Fruit fly (Drosophila melanogaster) whole organism, embryonic: ENCODE data around the gene Snx1.
A peak's percentile ranks its signal among the peaks of the same experiment; 100 is the strongest.

Experiments
- Bdp1 ChIP-seq: fragments of 200-800 bp; sonication (Bioruptor generic); optimal IDR thresholded peaks from 3 replicates; lab custom pipeline; 2016; ENCODE audit warnings: missing biosample characterization, missing genetic modification characterization
- Bteb2 ChIP-seq: fragments of 200-800 bp; sonication (Bioruptor generic); optimal IDR thresholded peaks from 2 replicates; lab custom pipeline; 2016; ENCODE audit warnings: missing biosample characterization, missing genetic modification characterization
- CG10431 ChIP-seq: fragments of 200-800 bp; sonication (Bioruptor generic); optimal IDR thresholded peaks from 3 replicates; lab custom pipeline; 2018; ENCODE audit warnings: missing biosample characterization, mild to moderate bottlenecking, missing genetic modification characterization
- CG11398 ChIP-seq: fragments of 200-800 bp; sonication (Bioruptor generic); optimal IDR thresholded peaks from 2 replicates; lab custom pipeline; 2016; ENCODE audit warnings: missing biosample characterization, missing genetic modification characterization
- CG1233 ChIP-seq: fragments of 200-800 bp; sonication (Bioruptor generic); optimal IDR thresholded peaks from 4 replicates; lab custom pipeline; 2018; ENCODE audit warnings: missing biosample characterization, mild to moderate bottlenecking, missing genetic modification characterization
- CG13775 ChIP-seq: fragments of 200-800 bp; sonication (Bioruptor generic); optimal IDR thresholded peaks from 3 replicates; lab custom pipeline; 2017; ENCODE audit warnings: missing biosample characterization, mild to moderate bottlenecking, missing genetic modification characterization
- CG14050 ChIP-seq: fragments of 200-800 bp; sonication (Bioruptor generic); IDR thresholded peaks from 3 replicates; pipeline ENCODE4 v1.3.6; 2022; ENCODE audit warnings: missing biosample characterization, missing genetic modification characterization
- CG15073 ChIP-seq: fragments of 200-800 bp; sonication (Bioruptor generic); optimal IDR thresholded peaks from 2 replicates; lab custom pipeline; 2016; ENCODE audit warnings: missing biosample characterization, missing genetic modification characterization
- CG15601 ChIP-seq: fragments of 200-800 bp; sonication (Bioruptor generic); optimal IDR thresholded peaks from 3 replicates; lab custom pipeline; 2019; ENCODE audit warnings: missing biosample characterization, mild to moderate bottlenecking, missing genetic modification characterization, moderate library complexity
- CG1602 ChIP-seq: fragments of 200-800 bp; sonication (Bioruptor generic); optimal IDR thresholded peaks from 3 replicates; lab custom pipeline; 2016; ENCODE audit warnings: missing biosample characterization, missing genetic modification characterization
- CG16813 ChIP-seq: fragments of 200-800 bp; sonication (Bioruptor generic); IDR thresholded peaks from 3 replicates; pipeline ENCODE4 v1.3.6; 2022; ENCODE audit warnings: missing biosample characterization, missing genetic modification characterization; ENCODE audit not compliant: partially characterized antibody
- CG17568 ChIP-seq: fragments of 200-800 bp; sonication (Bioruptor generic); optimal IDR thresholded peaks from 2 replicates; lab custom pipeline; 2018; ENCODE audit warnings: missing biosample characterization, mild to moderate bottlenecking, missing genetic modification characterization, moderate library complexity
- CG2116 ChIP-seq: fragments of 200-800 bp; sonication (Bioruptor generic); optimal IDR thresholded peaks from 3 replicates; lab custom pipeline; 2018; ENCODE audit warnings: missing biosample characterization, mild to moderate bottlenecking, missing genetic modification characterization
- CG2712 ChIP-seq: fragments of 200-800 bp; optimal IDR thresholded peaks from 3 replicates; lab custom pipeline; 2019; ENCODE audit warnings: missing biosample characterization, mild to moderate bottlenecking, missing genetic modification characterization, moderate library complexity
- CG31365 ChIP-seq: fragments of 200-800 bp; sonication (Bioruptor generic); optimal IDR thresholded peaks from 2 replicates; lab custom pipeline; 2018; ENCODE audit warnings: missing biosample characterization, mild to moderate bottlenecking, missing genetic modification characterization
- CG32767 ChIP-seq: fragments of 200-800 bp; sonication (Bioruptor generic); IDR thresholded peaks from 2 replicates; pipeline ENCODE4 v1.3.6; 2022; ENCODE audit warnings: missing biosample characterization, missing genetic modification characterization
- CG4424 ChIP-seq: fragments of 200-800 bp; sonication (Bioruptor generic); optimal IDR thresholded peaks from 3 replicates; lab custom pipeline; 2016; ENCODE audit warnings: missing biosample characterization, missing genetic modification characterization
- CG6654 ChIP-seq: fragments of 200-800 bp; sonication (Bioruptor generic); optimal IDR thresholded peaks from 2 replicates; lab custom pipeline; 2017; ENCODE audit warnings: missing biosample characterization, mild to moderate bottlenecking, missing genetic modification characterization
- CG7556 ChIP-seq: fragments of 200-800 bp; sonication (Bioruptor generic); optimal IDR thresholded peaks from 2 replicates; lab custom pipeline; 2017; ENCODE audit warnings: missing biosample characterization, mild to moderate bottlenecking, missing genetic modification characterization
- CG8359 ChIP-seq: fragments of 200-800 bp; sonication (Bioruptor generic); optimal IDR thresholded peaks from 2 replicates; lab custom pipeline; 2017; ENCODE audit warnings: missing biosample characterization, mild to moderate bottlenecking, missing genetic modification characterization, borderline replicate concordance
- CG8944 ChIP-seq: fragments of 200-800 bp; sonication (Bioruptor generic); optimal IDR thresholded peaks from 3 replicates; lab custom pipeline; 2016; ENCODE audit warnings: missing biosample characterization, missing genetic modification characterization
- CG9437 ChIP-seq: fragments of 200-800 bp; sonication (Bioruptor generic); optimal IDR thresholded peaks from 2 replicates; lab custom pipeline; 2018; ENCODE audit warnings: missing biosample characterization, mild to moderate bottlenecking, missing genetic modification characterization
- CG9609 ChIP-seq: fragments of 200-800 bp; sonication (Bioruptor generic); optimal IDR thresholded peaks from 3 replicates; lab custom pipeline; 2016; ENCODE audit warnings: missing biosample characterization, missing genetic modification characterization
- CG9727 ChIP-seq: fragments of 200-800 bp; sonication (Bioruptor generic); optimal IDR thresholded peaks from 3 replicates; lab custom pipeline; 2017; ENCODE audit warnings: missing biosample characterization, mild to moderate bottlenecking, missing genetic modification characterization
- CG9797 ChIP-seq: fragments of 200-800 bp; sonication (Bioruptor generic); optimal IDR thresholded peaks from 3 replicates; lab custom pipeline; 2018; ENCODE audit warnings: missing biosample characterization, mild to moderate bottlenecking, missing genetic modification characterization
- Dref ChIP-seq: fragments of 200-800 bp; sonication (Bioruptor generic); IDR thresholded peaks from 2 replicates; pipeline ENCODE4 v1.3.6; 2022; ENCODE audit warnings: missing biosample characterization, missing genetic modification characterization
- Drgx ChIP-seq: fragments of 200-800 bp; sonication (Bioruptor generic); IDR thresholded peaks from 2 replicates; pipeline ENCODE4 v1.3.6; 2022; ENCODE audit warnings: missing biosample characterization, missing genetic modification characterization
- Gsc ChIP-seq: fragments of 200-800 bp; sonication (Bioruptor generic); IDR thresholded peaks from 2 replicates; pipeline ENCODE4 v1.3.6; 2022; ENCODE audit warnings: missing biosample characterization, missing genetic modification characterization
- HmgD ChIP-seq: fragments of 200-800 bp; sonication (Bioruptor generic); optimal IDR thresholded peaks from 3 replicates; lab custom pipeline; 2016; ENCODE audit warnings: missing biosample characterization, missing genetic modification characterization
- Max ChIP-seq: fragments of 200-800 bp; sonication (Bioruptor generic); optimal IDR thresholded peaks from 2 replicates; lab custom pipeline; 2016; ENCODE audit warnings: missing biosample characterization, mild to moderate bottlenecking, missing genetic modification characterization
- Mes4 ChIP-seq: fragments of 200-800 bp; sonication (Bioruptor generic); optimal IDR thresholded peaks from 2 replicates; lab custom pipeline; 2016; ENCODE audit warnings: missing biosample characterization, missing genetic modification characterization
- Sry-β ChIP-seq: fragments of 200-800 bp; sonication (Bioruptor generic); optimal IDR thresholded peaks from 2 replicates; lab custom pipeline; 2018; ENCODE audit warnings: missing biosample characterization, mild to moderate bottlenecking, missing genetic modification characterization, moderate library complexity
- Taf1 ChIP-seq: fragments of 200-800 bp; sonication (Bioruptor generic); IDR thresholded peaks from 2 replicates; pipeline ENCODE4 v1.3.6; 2022; ENCODE audit warnings: missing biosample characterization, missing genetic modification characterization
- aop ChIP-seq: fragments of 200-800 bp; sonication (Bioruptor generic); IDR thresholded peaks from 2 replicates; pipeline ENCODE4 v1.3.6; 2022; ENCODE audit warnings: missing biosample characterization, missing genetic modification characterization
- ato ChIP-seq: fragments of 200-800 bp; sonication (Bioruptor generic); IDR thresholded peaks from 2 replicates; pipeline ENCODE4 v1.3.6; 2022; ENCODE audit warnings: missing biosample characterization, missing genetic modification characterization; ENCODE audit not compliant: partially characterized antibody
- bcd ChIP-seq: fragments of 200-800 bp; sonication (Bioruptor generic); optimal IDR thresholded peaks from 2 replicates; lab custom pipeline; 2017; ENCODE audit warnings: missing biosample characterization, mild to moderate bottlenecking, missing genetic modification characterization
- bigmax ChIP-seq: fragments of 200-800 bp; sonication (Bioruptor generic); optimal IDR thresholded peaks from 2 replicates; lab custom pipeline; 2018; ENCODE audit warnings: missing biosample characterization, mild to moderate bottlenecking, missing genetic modification characterization
- caup ChIP-seq: fragments of 200-800 bp; sonication (Bioruptor generic); optimal IDR thresholded peaks from 3 replicates; lab custom pipeline; 2017; ENCODE audit warnings: missing biosample characterization, mild to moderate bottlenecking, missing genetic modification characterization, moderate library complexity; ENCODE audit not compliant: severe bottlenecking
- fd102C ChIP-seq: fragments of 200-800 bp; sonication (Bioruptor generic); optimal IDR thresholded peaks from 2 replicates; lab custom pipeline; 2018; ENCODE audit warnings: missing biosample characterization, mild to moderate bottlenecking, missing genetic modification characterization, moderate library complexity
- gsb ChIP-seq: fragments of 200-800 bp; sonication (Bioruptor generic); IDR thresholded peaks from 2 replicates; pipeline ENCODE4 v1.3.6; 2022; ENCODE audit warnings: missing biosample characterization, missing genetic modification characterization
- jing ChIP-seq: fragments of 200-800 bp; sonication (Bioruptor generic); optimal IDR thresholded peaks from 2 replicates; lab custom pipeline; 2018; ENCODE audit warnings: missing biosample characterization, mild to moderate bottlenecking, missing genetic modification characterization
- lilli ChIP-seq: fragments of 200-800 bp; sonication (Bioruptor generic); optimal IDR thresholded peaks from 3 replicates; lab custom pipeline; 2016; ENCODE audit warnings: missing biosample characterization, missing genetic modification characterization
- lov ChIP-seq, 2 experiments: fragments of 200-800 bp in 1 of 2; fragments of >200 bp in 1 of 2; sonication (Bioruptor generic) in 1 of 2; IDR thresholded peaks in 1 of 2; optimal IDR thresholded peaks in 1 of 2; 2 replicates in 1 of 2; 3 replicates in 1 of 2; pipeline versions ENCODE4 v1.3.6 to Lab custom; 2017 to 2022; ENCODE audit warnings: missing biosample characterization in 1 of 2, missing genetic modification characterization in 1 of 2
- mam ChIP-seq: fragments of 200-800 bp; sonication (Bioruptor generic); optimal IDR thresholded peaks from 3 replicates; lab custom pipeline; 2016; ENCODE audit warnings: missing biosample characterization, missing genetic modification characterization
- nerfin-1 ChIP-seq: fragments of 200-800 bp; sonication (Bioruptor generic); optimal IDR thresholded peaks from 3 replicates; lab custom pipeline; 2019; ENCODE audit warnings: missing biosample characterization, mild to moderate bottlenecking, missing genetic modification characterization, moderate library complexity
- p53 ChIP-seq: fragments of 200-800 bp; sonication (Bioruptor generic); optimal IDR thresholded peaks from 2 replicates; lab custom pipeline; 2016; ENCODE audit warnings: missing biosample characterization, missing genetic modification characterization
- pb ChIP-seq: fragments of 200-800 bp; sonication (Bioruptor generic); optimal IDR thresholded peaks from 3 replicates; lab custom pipeline; 2016; ENCODE audit warnings: missing biosample characterization, missing genetic modification characterization
- shn ChIP-seq: fragments of 200-800 bp; sonication (Bioruptor generic); optimal IDR thresholded peaks from 3 replicates; lab custom pipeline; 2016; ENCODE audit warnings: missing biosample characterization, missing genetic modification characterization
- slbo ChIP-seq: fragments of 200-800 bp; sonication (Bioruptor generic); IDR thresholded peaks from 2 replicates; pipeline ENCODE4 v1.3.6; 2022; ENCODE audit warnings: missing biosample characterization, missing genetic modification characterization
- slou ChIP-seq: fragments of 200-800 bp; sonication (Bioruptor generic); optimal IDR thresholded peaks from 3 replicates; lab custom pipeline; 2016; ENCODE audit warnings: missing biosample characterization, missing genetic modification characterization
- unpg ChIP-seq: fragments of 200-800 bp; sonication (Bioruptor generic); optimal IDR thresholded peaks from 3 replicates; lab custom pipeline; 2018; ENCODE audit warnings: missing biosample characterization, mild to moderate bottlenecking, missing genetic modification characterization, moderate library complexity
- vfl ChIP-seq: fragments of 200-800 bp; sonication (Bioruptor generic); optimal IDR thresholded peaks from 2 replicates; lab custom pipeline; 2016; ENCODE audit warnings: missing biosample characterization, missing genetic modification characterization

Gene Snx1

dm6 chr2L:3439502-3439901 lies 10.0 kb upstream of the Snx1 start (continued):
- TF ChIP-seq Bdp1 (GFP tag; lab: Kevin White, UChicago) (no peak), Taf1 (GFP tag; lab: Robert Waterston, UW) (no peak), Mes4 (GFP tag; lab: Kevin White, UChicago) (no peak), CG2116 (no peak), CG9609 (no peak), CG8359 (GFP tag; lab: Kevin White, UChicago) (no peak), nerfin-1 (no peak), Drgx (GFP tag; lab: Robert Waterston, UW) (no peak), CG1233 (GFP tag; lab: Kevin White, UChicago) (no peak), jing (no peak), CG1602 (no peak), CG8944 (GFP tag; lab: Kevin White, UChicago) (no peak), CG6654 (GFP tag; lab: Kevin White, UChicago) (no peak), Max (GFP tag; lab: Kevin White, UChicago) (no peak), Bteb2 (GFP tag; lab: Kevin White, UChicago) (no peak), slbo (GFP tag; lab: Robert Waterston, UW) (no peak), shn (GFP tag; lab: Kevin White, UChicago) (no peak), ato (no peak), Gsc (GFP tag; lab: Robert Waterston, UW) (no peak), HmgD (no peak), lilli (GFP tag; lab: Kevin White, UChicago) (no peak), CG2712 (tag; lab: Kevin White, UChicago) (peak; percentile 63), Sry-β (GFP tag; lab: Kevin White, UChicago) (no peak), CG31365 (no peak), CG14050 (no peak), CG15073 (GFP tag; lab: Kevin White, UChicago) (no peak), CG4424 (GFP tag; lab: Kevin White, UChicago) (no peak), CG9437 (GFP tag; lab: Kevin White, UChicago) (peak; percentile 10), lov (optimal IDR thresholded peaks at IDR 0.05; lab: Kevin White, UChicago) (no peak), lov (GFP tag; IDR thresholded peaks at IDR 0.05; lab: Robert Waterston, UW) (no peak), CG9727 (GFP tag; lab: Kevin White, UChicago) (no peak), fd102C (GFP tag; lab: Kevin White, UChicago) (no peak), CG32767 (GFP tag; lab: Robert Waterston, UW) (no peak), slou (no peak), CG15601 (tag; lab: Kevin White, UChicago) (peak; percentile 64), vfl (no peak), Dref (GFP tag; lab: Robert Waterston, UW) (no peak), CG10431 (no peak), bigmax (GFP tag; lab: Kevin White, UChicago) (no peak), CG7556 (GFP tag; lab: Kevin White, UChicago) (no peak), pb (GFP tag; lab: Kevin White, UChicago) (no peak), CG13775 (no peak), aop (no peak), mam (GFP tag; lab: Kevin White, UChicago) (no peak), CG16813 (no peak), CG17568 (GFP tag; lab: Kevin White, UChicago) (no peak), caup (no peak), p53 (GFP tag; lab: Kevin White, UChicago) (no peak), CG11398 (no peak), gsb (GFP tag; lab: Robert Waterston, UW) (no peak), CG9797 (GFP tag; lab: Kevin White, UChicago) (no peak), bcd (no peak), unpg (GFP tag; lab: Kevin White, UChicago) (peak; percentile 41)
